Fruit fly (Drosophila melanogaster): ENCODE measurements around the gene Srp68.

Srp68 gene

DNA sequence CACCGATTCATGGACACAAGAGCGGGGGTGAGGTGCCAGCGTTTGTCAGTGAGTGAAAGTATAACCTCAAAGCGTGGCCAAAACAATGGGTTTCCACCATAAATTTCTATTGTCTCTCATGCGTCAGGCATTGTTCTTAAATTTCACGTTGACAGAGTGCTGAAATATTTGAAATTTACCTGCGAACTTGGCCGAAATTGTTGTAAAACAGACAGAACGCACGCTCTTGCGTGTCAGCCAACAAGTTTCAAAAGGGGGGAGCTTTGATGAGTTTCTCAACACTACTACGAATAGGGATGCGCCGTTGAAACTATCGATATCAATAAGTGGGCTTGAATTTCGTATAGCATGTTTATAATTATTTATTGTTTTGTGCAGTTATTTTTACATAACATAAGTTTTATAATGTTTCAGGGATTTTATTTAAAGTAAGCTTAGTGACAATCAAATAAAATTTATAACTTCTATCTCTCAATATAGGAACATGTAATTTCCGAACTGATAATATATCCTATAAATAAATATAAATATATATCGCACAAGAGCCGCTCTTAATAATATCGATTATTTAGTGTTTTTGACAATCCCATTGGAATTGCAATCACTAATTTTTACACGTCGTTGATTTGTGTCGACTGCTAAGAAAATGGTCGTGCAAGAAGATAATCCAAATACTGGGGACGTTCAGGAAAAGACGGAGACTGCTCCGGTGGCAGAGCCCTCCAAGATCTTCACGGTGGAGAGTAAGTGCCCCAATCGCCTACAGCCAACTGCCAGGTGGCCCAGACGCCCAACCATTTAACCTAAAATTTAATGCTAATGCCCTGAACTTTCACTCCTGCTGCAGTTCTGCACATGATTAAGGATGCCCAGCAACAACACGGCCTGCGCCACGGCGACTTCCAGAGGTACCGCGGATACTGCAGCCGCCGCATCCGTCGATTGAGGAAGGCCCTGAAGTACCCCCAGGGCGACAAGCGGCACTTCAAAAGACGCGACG, at the start of gene Srp68, which contains the start of gene pix (continued):
- TF ChIP-seq CG30403 (GFP tag; optimal IDR thresholded peaks at IDR 0.05): peak; percentile 78
- TF ChIP-seq CG2116 (GFP tag; optimal IDR thresholded peaks at IDR 0.05): peak; percentile 92
- no peak for TF ChIP-seq gem (tag; optimal IDR thresholded peaks at IDR 0.05)
- peak; percentile 66 for TF ChIP-seq CG9817 (tag; optimal IDR thresholded peaks at IDR 0.05)
- TF ChIP-seq CG7987 (GFP tag; optimal IDR thresholded peaks at IDR 0.05): no peak
- TF ChIP-seq Sry-β (GFP tag; optimal IDR thresholded peaks at IDR 0.05): peak; percentile 76
- TF ChIP-seq dm (GFP tag; optimal IDR thresholded peaks at IDR 0.05): peak; percentile 81
- TF ChIP-seq shn (GFP tag; optimal IDR thresholded peaks at IDR 0.05): peak; percentile 16
- peak; percentile 82 for TF ChIP-seq CG2712 (tag; optimal IDR thresholded peaks at IDR 0.05)
- peak; percentile 75 for TF ChIP-seq CG33557 (GFP tag; optimal IDR thresholded peaks at IDR 0.05)
- TF ChIP-seq CG34376 (GFP tag; optimal IDR thresholded peaks at IDR 0.05): peak; percentile 30
- TF ChIP-seq CG3995 (GFP tag; optimal IDR thresholded peaks at IDR 0.05): peak; percentile 26
- peak; percentile 70 for TF ChIP-seq CG13775 (GFP tag; optimal IDR thresholded peaks at IDR 0.05)
- TF ChIP-seq CG17328 (GFP tag; IDR thresholded peaks at IDR 0.05): no peak
- TF ChIP-seq CG5245 (GFP tag; optimal IDR thresholded peaks at IDR 0.05): peak; percentile 18
- peak; percentile 88 for TF ChIP-seq CG17361 (GFP tag; IDR thresholded peaks at IDR 0.05)
- TF ChIP-seq CG11398 (GFP tag; optimal IDR thresholded peaks at IDR 0.05): no peak
- TF ChIP-seq NC2β (GFP tag; optimal IDR thresholded peaks at IDR 0.05): peak; percentile 31
- peak; percentile 47 for TF ChIP-seq fd96Cb (tag; optimal IDR thresholded peaks at IDR 0.05)
- TF ChIP-seq Max (GFP tag; optimal IDR thresholded peaks at IDR 0.05): peak; percentile 70
- TF ChIP-seq CG10959 (GFP tag; IDR thresholded peaks at IDR 0.05): no peak
- peak; percentile 26; the same call in 1 of the 2 replicates for TF ChIP-seq sisA (GFP tag; IDR thresholded peaks at IDR 0.05)
- TF ChIP-seq maf-S (GFP tag; optimal IDR thresholded peaks at IDR 0.05): peak; percentile 56
- TF ChIP-seq Xrp1 (GFP tag; IDR thresholded peaks at IDR 0.05): peak; percentile 59; the same call in 1 of the 2 replicates
- TF ChIP-seq chm (GFP tag; IDR thresholded peaks at IDR 0.05): no peak

DNA sequence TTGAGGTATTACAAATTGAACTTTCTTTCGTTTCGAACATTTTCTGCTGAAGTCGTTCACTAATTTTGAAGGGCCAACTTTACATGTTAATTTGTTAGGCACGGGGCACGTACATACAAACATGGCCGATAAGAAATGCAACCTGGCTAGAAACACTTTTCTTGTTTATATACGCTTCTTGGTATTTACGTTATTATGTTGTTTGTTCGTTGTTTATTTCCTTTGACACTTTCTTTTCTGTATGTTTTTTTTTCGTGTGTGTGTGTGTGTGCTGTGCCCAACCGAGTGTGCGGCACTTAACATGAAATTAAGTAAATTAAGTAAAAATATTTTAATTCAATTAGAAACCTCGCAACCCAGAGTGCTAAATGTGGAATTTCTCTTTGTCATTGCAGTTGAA, 49.2 kb upstream of the Srp68 start:
- TF ChIP-seq zen2 (GFP tag; IDR thresholded peaks at IDR 0.05; ENCODE audit: partially characterized antibody): no peak
- no peak for TF ChIP-seq Dip3 (GFP tag; optimal IDR thresholded peaks at IDR 0.05)
- TF ChIP-seq toy (GFP tag; IDR thresholded peaks at IDR 0.05): no peak
- 0 out of 3 replicates have a peak, but pooled peaks have one; percentile 13 for TF ChIP-seq Optix (GFP tag; IDR thresholded peaks at IDR 0.05)
- no peak for TF ChIP-seq CG32772 (GFP tag; IDR thresholded peaks at IDR 0.05)
- TF ChIP-seq Hr3 (GFP tag; optimal IDR thresholded peaks at IDR 0.05): no peak
- no peak for TF ChIP-seq CG9876 (GFP tag; optimal IDR thresholded peaks at IDR 0.05)
- peak; percentile 4 for TF ChIP-seq CG8388 (GFP tag; optimal IDR thresholded peaks at IDR 0.05)
- TF ChIP-seq CG10147 (GFP tag; optimal IDR thresholded peaks at IDR 0.05): no peak
- no peak for TF ChIP-seq hbn (GFP tag; IDR thresholded peaks at IDR 0.05; ENCODE audit: partially characterized antibody)
- no peak for TF ChIP-seq Hmx (GFP tag; optimal IDR thresholded peaks at IDR 0.05)
- no peak for TF ChIP-seq Adf1 (GFP tag; IDR thresholded peaks at IDR 0.05)
- no peak for TF ChIP-seq HLH4C (GFP tag; IDR thresholded peaks at IDR 0.05; ENCODE audit: partially characterized antibody)
- TF ChIP-seq chinmo (GFP tag; IDR thresholded peaks at IDR 0.05; ENCODE audit: partially characterized antibody): no peak
- no peak for TF ChIP-seq cas (GFP tag; IDR thresholded peaks at IDR 0.05)
- TF ChIP-seq CG16813 (GFP tag; IDR thresholded peaks at IDR 0.05; ENCODE audit: partially characterized antibody): no peak
- TF ChIP-seq Lim3 (GFP tag; IDR thresholded peaks at IDR 0.05): no peak
- peak; percentile 12 for TF ChIP-seq dmrt99B (tag; optimal IDR thresholded peaks at IDR 0.05)
- TF ChIP-seq crp (GFP tag; optimal IDR thresholded peaks at IDR 0.05): no peak
- no peak for TF ChIP-seq CG8924 (tag; optimal IDR thresholded peaks at IDR 0.05)
- TF ChIP-seq crc (GFP tag; optimal IDR thresholded peaks at IDR 0.05): no peak
- TF ChIP-seq pzg (GFP tag; optimal IDR thresholded peaks at IDR 0.05): no peak
- no peak for TF ChIP-seq CG13296 (GFP tag; optimal IDR thresholded peaks at IDR 0.05)
- no peak for TF ChIP-seq BEAF-32 (GFP tag; optimal IDR thresholded peaks at IDR 0.05)
